Worm (Caenorhabditis elegans) whole organism, L1 larva: Measurements from ENCODE around the gene tdpo-1.

ENCODE experiments used
- C04F5.9 ChIP-seq: sonication (generic microtip); optimal IDR thresholded peaks from 2 replicates; lab custom pipeline; 2016; ENCODE audit warnings: missing genetic modification characterization, missing compliant biosample characterization
- Y116A8C.19 ChIP-seq: sonication (generic microtip); optimal IDR thresholded peaks from 2 replicates; lab custom pipeline; 2016; ENCODE audit warnings: missing compliant biosample characterization, missing genetic modification characterization, borderline replicate concordance
- aha-1 ChIP-seq: fragments of 150-350 bp; optimal IDR thresholded peaks from 2 replicates; lab custom pipeline; 2014; ENCODE audit warnings: missing biosample characterization, missing genetic modification characterization
- aly-2 ChIP-seq: fragments of 150-350 bp; optimal IDR thresholded peaks from 2 replicates; lab custom pipeline; 2014; ENCODE audit warnings: missing biosample characterization, missing genetic modification characterization
- ama-1 ChIP-seq: fragments of 150-350 bp; optimal IDR thresholded peaks from 2 replicates; lab custom pipeline; 2014
- ceh-8 ChIP-seq: fragments of 200-800 bp; sonication (Bioruptor generic); optimal IDR thresholded peaks from 2 replicates; lab custom pipeline; 2018; ENCODE audit warnings: mild to moderate bottlenecking, missing genetic modification characterization, moderate library complexity, missing compliant biosample characterization
- dpl-1 ChIP-seq, 3 experiments: fragments of 150-350 bp in 2 of 3; sonication (generic microtip) in 1 of 3; optimal IDR thresholded peaks; 2 replicates each; lab custom pipeline; 2014 to 2017; ENCODE audit warnings: missing biosample characterization in 3 of 3, missing genetic modification characterization in 3 of 3, missing genetic modification reagents in 3 of 3
- dsc-1 ChIP-seq: sonication (generic microtip); optimal IDR thresholded peaks from 2 replicates; lab custom pipeline; 2016; ENCODE audit warnings: mild to moderate bottlenecking, missing genetic modification characterization, missing compliant biosample characterization
- efl-1 ChIP-seq, 4 experiments: fragments of 150-350 bp; optimal IDR thresholded peaks in 3 of 4; peaks in 1 of 4; 1 replicate in 1 of 4; 2 replicates in 3 of 4; lab custom pipeline; 2014; ENCODE audit warnings: missing biosample characterization in 2 of 4, missing genetic modification characterization in 2 of 4, missing genetic modification reagents in 2 of 4
- efl-3 ChIP-seq: fragments of 200-800 bp; sonication (Bioruptor generic); optimal IDR thresholded peaks from 2 replicates; lab custom pipeline; 2018; ENCODE audit warnings: mild to moderate bottlenecking, missing genetic modification characterization, missing compliant biosample characterization
- egl-27 ChIP-seq, 2 experiments: fragments of 150-350 bp in 1 of 2; sonication (generic microtip); optimal IDR thresholded peaks; 3 replicates each; lab custom pipeline; 2017 to 2018; ENCODE audit warnings: missing biosample characterization in 2 of 2, missing genetic modification characterization in 2 of 2, missing genetic modification reagents in 2 of 2
- elt-2 ChIP-seq: sonication (generic microtip); optimal IDR thresholded peaks from 2 replicates; lab custom pipeline; 2016; ENCODE audit warnings: missing genetic modification characterization, mild to moderate bottlenecking, inconsistent platforms, missing compliant biosample characterization, missing genetic modification reagents
- fkh-8 ChIP-seq: sonication (generic microtip); optimal IDR thresholded peaks from 2 replicates; lab custom pipeline; 2016; ENCODE audit warnings: mild to moderate bottlenecking, missing genetic modification characterization, missing compliant biosample characterization
- fos-1 ChIP-seq: fragments of 150-350 bp; optimal IDR thresholded peaks from 2 replicates; lab custom pipeline; 2014; ENCODE audit warnings: missing biosample characterization, missing genetic modification characterization
- grh-1 ChIP-seq: fragments of 200-800 bp; sonication (Bioruptor generic); IDR thresholded peaks from 2 replicates; pipeline ENCODE4 v1.3.6; 2022; ENCODE audit warnings: missing genetic modification reagents, missing genetic modification characterization, missing compliant biosample characterization
- hlh-4 ChIP-seq: sonication (generic microtip); optimal IDR thresholded peaks from 2 replicates; lab custom pipeline; 2016; ENCODE audit warnings: mild to moderate bottlenecking, missing genetic modification characterization, missing compliant biosample characterization
- hpl-2 ChIP-seq: fragments of 150-350 bp; optimal IDR thresholded peaks from 2 replicates; lab custom pipeline; 2014; ENCODE audit warnings: missing biosample characterization, missing genetic modification reagents, missing genetic modification characterization
- isw-1 ChIP-seq: fragments of 200-800 bp; sonication (Bioruptor generic); IDR thresholded peaks from 2 replicates; pipeline ENCODE4 v1.3.6; 2022; ENCODE audit warnings: missing genetic modification characterization, missing compliant biosample characterization
- lin-14 ChIP-seq: fragments of 200-800 bp; sonication (Bioruptor generic); optimal IDR thresholded peaks from 2 replicates; lab custom pipeline; 2018; ENCODE audit warnings: mild to moderate bottlenecking, missing genetic modification characterization, moderate library complexity, missing compliant biosample characterization
- lin-15B ChIP-seq: fragments of 150-350 bp; sonication (generic microtip); optimal IDR thresholded peaks from 3 replicates; lab custom pipeline; 2014; ENCODE audit warnings: missing biosample characterization, missing genetic modification characterization
- lin-35 ChIP-seq, 2 experiments: fragments of 150-350 bp; optimal IDR thresholded peaks; 2 replicates each; lab custom pipeline; 2014; ENCODE audit warnings: missing biosample characterization in 2 of 2, missing genetic modification characterization in 2 of 2, missing genetic modification reagents in 2 of 2
- lsy-2 ChIP-seq, 2 experiments: fragments of 150-350 bp; optimal IDR thresholded peaks; 2 replicates each; lab custom pipeline; 2014; ENCODE audit warnings: missing biosample characterization in 2 of 2, missing genetic modification characterization in 2 of 2
- mab-9 ChIP-seq: fragments of 200-800 bp; sonication (Bioruptor generic); IDR thresholded peaks from 2 replicates; pipeline ENCODE4 v1.3.6; 2022; ENCODE audit warnings: missing genetic modification reagents, missing genetic modification characterization, missing compliant biosample characterization
- mdl-1 ChIP-seq, 2 experiments: fragments of 150-350 bp; optimal IDR thresholded peaks; 2 replicates each; lab custom pipeline; 2014 to 2017; ENCODE audit warnings: missing biosample characterization in 2 of 2, missing genetic modification characterization in 2 of 2, inconsistent platforms in 1 of 2
- mef-2 ChIP-seq: fragments of 150-350 bp; optimal IDR thresholded peaks from 2 replicates; lab custom pipeline; 2014; ENCODE audit warnings: missing biosample characterization, missing genetic modification characterization
- nhr-11 ChIP-seq: fragments of 150-350 bp; optimal IDR thresholded peaks from 2 replicates; lab custom pipeline; 2014; ENCODE audit warnings: missing biosample characterization, missing genetic modification characterization
- nhr-12 ChIP-seq: sonication (generic microtip); optimal IDR thresholded peaks from 2 replicates; lab custom pipeline; 2017; ENCODE audit warnings: missing biosample characterization, missing genetic modification characterization
- nhr-19 ChIP-seq: fragments of 200-800 bp; sonication (Bioruptor generic); conservative IDR thresholded peaks from 2 replicates; pipeline ENCODE4 v1.3.6; 2022; ENCODE audit warnings: missing genetic modification characterization, missing compliant biosample characterization
- nhr-20 ChIP-seq: sonication (generic microtip); optimal IDR thresholded peaks from 2 replicates; lab custom pipeline; 2016; ENCODE audit warnings: mild to moderate bottlenecking, missing genetic modification characterization, missing compliant biosample characterization
- nhr-237 ChIP-seq: fragments of 150-350 bp; optimal IDR thresholded peaks from 2 replicates; lab custom pipeline; 2014; ENCODE audit warnings: missing biosample characterization, missing genetic modification characterization
- nhr-71 ChIP-seq: sonication (generic microtip); optimal IDR thresholded peaks from 2 replicates; lab custom pipeline; 2016; ENCODE audit warnings: mild to moderate bottlenecking, missing genetic modification characterization, moderate library complexity, missing compliant biosample characterization
- nhr-77 ChIP-seq: fragments of 150-350 bp; optimal IDR thresholded peaks from 2 replicates; lab custom pipeline; 2014; ENCODE audit warnings: missing biosample characterization, missing genetic modification characterization
- nhr-84 ChIP-seq: sonication (generic microtip); optimal IDR thresholded peaks from 2 replicates; lab custom pipeline; 2017; ENCODE audit warnings: missing biosample characterization, missing genetic modification characterization
- nhr-85 ChIP-seq: sonication (generic microtip); peaks from one replicate; lab custom pipeline; 2016; ENCODE audit warnings: missing genetic modification characterization, inconsistent platforms, missing compliant biosample characterization
- pag-3 ChIP-seq: sonication (generic microtip); optimal IDR thresholded peaks from 2 replicates; lab custom pipeline; 2017; ENCODE audit warnings: missing genetic modification characterization, mild to moderate bottlenecking, missing compliant biosample characterization, antibody characterized with exemption, borderline replicate concordance; ENCODE audit not compliant: insufficient read depth
- skn-1 ChIP-seq: fragments of 150-350 bp; optimal IDR thresholded peaks from 2 replicates; lab custom pipeline; 2014; ENCODE audit warnings: missing biosample characterization, missing genetic modification characterization
- snu-23 ChIP-seq: sonication (generic microtip); optimal IDR thresholded peaks from 2 replicates; lab custom pipeline; 2016; ENCODE audit warnings: missing genetic modification characterization, missing compliant biosample characterization
- sptf-1 ChIP-seq: fragments of 150-350 bp; optimal IDR thresholded peaks from 2 replicates; lab custom pipeline; 2014; ENCODE audit warnings: missing biosample characterization, missing genetic modification characterization
- swsn-7 ChIP-seq: sonication (generic microtip); optimal IDR thresholded peaks from 2 replicates; lab custom pipeline; 2016; ENCODE audit warnings: missing genetic modification characterization, missing compliant biosample characterization
- tlp-1 ChIP-seq: fragments of 150-350 bp; optimal IDR thresholded peaks from 2 replicates; lab custom pipeline; 2014; ENCODE audit warnings: missing biosample characterization, missing genetic modification characterization
- unc-30 ChIP-seq: sonication (generic microtip); optimal IDR thresholded peaks from 2 replicates; lab custom pipeline; 2017; ENCODE audit warnings: missing biosample characterization, missing genetic modification characterization
- vab-15 ChIP-seq: sonication (generic microtip); optimal IDR thresholded peaks from 2 replicates; lab custom pipeline; 2017; ENCODE audit warnings: missing genotype, mild to moderate bottlenecking, missing genetic modification characterization, missing compliant biosample characterization
- xbp-1 ChIP-seq: sonication (generic microtip); optimal IDR thresholded peaks from 2 replicates; lab custom pipeline; 2016; ENCODE audit warnings: missing genetic modification characterization, missing compliant biosample characterization
- zag-1 ChIP-seq: fragments of 150-350 bp; optimal IDR thresholded peaks from 2 replicates; lab custom pipeline; 2014; ENCODE audit warnings: missing biosample characterization, missing genetic modification characterization
- ztf-11 ChIP-seq, 2 experiments: sonication (generic microtip); optimal IDR thresholded peaks; 2 replicates each; lab custom pipeline; 2016 to 2017; ENCODE audit warnings: missing genetic modification characterization in 2 of 2, missing biosample characterization in 1 of 2, missing compliant biosample characterization in 1 of 2

The tdpo-1 gene

ce11 chrIV:1945200-1945599 is 14.5 kb upstream of the tdpo-1 start:
- TF ChIP-seq mef-2 (tag; lab: Kevin White, UChicago) (no peak), aha-1 (tag; lab: Kevin White, UChicago) (no peak), nhr-85 (no peak), efl-1 (optimal IDR thresholded peaks at IDR 0.05; lab: Kevin White, UChicago) (no peak), efl-1 (GFP tag; optimal IDR thresholded peaks at IDR 0.05 in 1 of 2; lab: Kevin White, UChicago) (no peak), nhr-71 (tag; lab: Kevin White, UChicago) (no peak), zag-1 (tag; lab: Kevin White, UChicago) (no peak), aly-2 (tag; lab: Kevin White, UChicago) (no peak), pag-3 (tag; lab: Kevin White, UChicago) (no peak)
- TF ChIP-seq, all 84 proteins: peak for 0

ce11 chrIV:1947891-1948290 is 11.8 kb upstream of the tdpo-1 start, which contains the start of gene tsen-54:
Gene tsen-54, plus strand, starts transcription at chrIV:1948191.
- no peak for TF ChIP-seq skn-1
- no peak for TF ChIP-seq elt-2 (tag; lab: Kevin White, UChicago)

- TF ChIP-seq nhr-11 (tag; lab: Kevin White, UChicago) (no peak), lin-35 (GFP tag; optimal IDR thresholded peaks at IDR 0.05; lab: Kevin White, UChicago) (peak in 1 of 2 experiments; percentile 6), nhr-12 (no peak), sptf-1 (tag; lab: Kevin White, UChicago) (no peak), efl-1 (optimal IDR thresholded peaks at IDR 0.05; lab: Kevin White, UChicago) (peak; percentile 9 to 54), efl-1 (GFP tag; optimal IDR thresholded peaks at IDR 0.05 in 1 of 2; lab: Kevin White, UChicago) (peak; percentile 13 to 94), mdl-1 (tag; optimal IDR thresholded peaks at IDR 0.05; lab: Kevin White, UChicago) (no peak), grh-1 (no peak), nhr-84 (tag; lab: Kevin White, UChicago) (no peak), dpl-1 (GFP tag; optimal IDR thresholded peaks at IDR 0.05; lab: Kevin White, UChicago) (peak in 1 of 3 experiments; percentile 29)
These were observed 7.3 kb upstream of the tdpo-1 start for ce11 chrIV:1952312-1952711.

ce11 chrIV:1953132-1953629 is 6.5 kb upstream of the tdpo-1 start, which contains the start of gene F52C12.2:
Gene F52C12.2, plus strand, starts transcription at chrIV:1953579.
- no peak for TF ChIP-seq tlp-1 (tag; lab: Kevin White, UChicago)
- TF ChIP-seq snu-23 (GFP tag; lab: Kevin White, UChicago) = peak; percentile 82
- TF ChIP-seq vab-15 (tag; lab: Kevin White, UChicago) = no peak
- TF ChIP-seq ztf-11 (tag; optimal IDR thresholded peaks at IDR 0.05; lab: Kevin White, UChicago) = peak in 1 of 2 experiments; percentile 42
- TF ChIP-seq nhr-19 (GFP tag; lab: Robert Waterston, UW) = peak; percentile 61
- peak; percentile 14 for TF ChIP-seq nhr-77 (tag; lab: Kevin White, UChicago)
- TF ChIP-seq efl-3 (GFP tag; lab: Kevin White, UChicago) = no peak
- TF ChIP-seq sptf-1 (tag; lab: Kevin White, UChicago) = no peak
- TF ChIP-seq xbp-1 (tag; lab: Kevin White, UChicago) = peak; percentile 87
- peak; percentile 23 for TF ChIP-seq elt-2 (tag; lab: Kevin White, UChicago)
- TF ChIP-seq lin-15B (tag; lab: Kevin White, UChicago) = peak; percentile 47
- TF ChIP-seq lin-14 = no peak
- no peak for TF ChIP-seq fos-1 (tag; lab: Kevin White, UChicago)
- TF ChIP-seq isw-1 (GFP tag; lab: Robert Waterston, UW) = peak; percentile 65
- no peak for TF ChIP-seq nhr-237 (tag; lab: Kevin White, UChicago)
- TF ChIP-seq swsn-7 (tag; lab: Kevin White, UChicago) = peak; percentile 82
- TF ChIP-seq fkh-8 (tag; lab: Kevin White, UChicago) = peak; percentile 63
- TF ChIP-seq ama-1 (lab: Kevin White, UChicago) = no peak
- TF ChIP-seq lsy-2 (tag; optimal IDR thresholded peaks at IDR 0.05; lab: Kevin White, UChicago) = peak; percentile 69 to 80
- TF ChIP-seq nhr-84 (tag; lab: Kevin White, UChicago) = no peak
- no peak for TF ChIP-seq hlh-4 (tag; lab: Kevin White, UChicago)
- TF ChIP-seq nhr-20 (tag; lab: Kevin White, UChicago) = peak; percentile 76
- peak; percentile 83 for TF ChIP-seq nhr-85
- TF ChIP-seq nhr-11 (tag; lab: Kevin White, UChicago) = no peak
- no peak for TF ChIP-seq egl-27 (tag; optimal IDR thresholded peaks at IDR 0.05; lab: Kevin White, UChicago)
- no peak for TF ChIP-seq unc-30 (tag; lab: Kevin White, UChicago)
- TF ChIP-seq hpl-2 (GFP tag; lab: Kevin White, UChicago) = no peak
- TF ChIP-seq mdl-1 (tag; optimal IDR thresholded peaks at IDR 0.05; lab: Kevin White, UChicago) = peak in 1 of 2 experiments; percentile 16
- no peak for TF ChIP-seq Y116A8C.19 (tag; lab: Kevin White, UChicago)
- TF ChIP-seq dsc-1 (tag; lab: Kevin White, UChicago) = peak; percentile 84
- TF ChIP-seq mab-9 (GFP tag; lab: Robert Waterston, UW) = no peak
- peak; percentile 70 to 88 (median 84) for TF ChIP-seq dpl-1 (GFP tag; optimal IDR thresholded peaks at IDR 0.05; lab: Kevin White, UChicago)
- TF ChIP-seq ceh-8 = no peak
- peak; percentile 36 for TF ChIP-seq C04F5.9 (tag; lab: Kevin White, UChicago)
- TF ChIP-seq mef-2 (tag; lab: Kevin White, UChicago) = no peak
